Worm (Caenorhabditis elegans): ENCODE data around the gene str-155.

Gene str-155

DNA sequence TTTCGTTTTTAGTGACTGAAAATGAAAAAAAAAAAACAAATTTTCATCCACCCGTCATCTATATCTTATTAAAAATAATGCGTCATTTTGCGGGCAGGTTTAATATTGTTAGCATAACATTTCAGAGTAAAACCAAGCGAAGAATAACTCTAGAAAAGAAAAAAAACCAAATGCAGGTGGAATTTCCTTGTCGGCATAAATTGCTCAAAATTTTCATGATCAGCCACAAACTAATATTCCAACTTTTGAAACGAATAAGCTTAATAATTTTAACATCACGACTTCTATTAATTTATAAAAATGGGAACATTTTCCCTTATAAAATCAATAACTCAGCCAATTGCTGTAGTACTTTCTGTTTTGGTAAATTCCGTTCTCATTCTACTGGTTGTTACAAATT is at the start of gene str-155:
Gene str-155, plus strand, starts transcription at position 301 of the 400 bp plus-strand sequence.
- TF ChIP-seq F13H6.1 (tag; optimal IDR thresholded peaks at IDR 0.05) (no peak), gmeb-1 (tag; optimal IDR thresholded peaks at IDR 0.05) (no peak), nhr-6 (tag; optimal IDR thresholded peaks at IDR 0.05) (no peak), egl-27 (tag; optimal IDR thresholded peaks at IDR 0.05) (no peak), fos-1 (tag; optimal IDR thresholded peaks at IDR 0.05) (no peak), ztf-11 (tag; optimal IDR thresholded peaks at IDR 0.05) (no peak), unc-39 (tag; optimal IDR thresholded peaks at IDR 0.05) (no peak), C34F6.9 (tag; optimal IDR thresholded peaks at IDR 0.05) (no peak), lsy-2 (tag; optimal IDR thresholded peaks at IDR 0.05) (no peak), ceh-16 (tag; optimal IDR thresholded peaks at IDR 0.05) (no peak), nhr-25 (tag; optimal IDR thresholded peaks at IDR 0.05) (no peak), lin-39 (tag; optimal IDR thresholded peaks at IDR 0.05) (no peak)

DNA sequence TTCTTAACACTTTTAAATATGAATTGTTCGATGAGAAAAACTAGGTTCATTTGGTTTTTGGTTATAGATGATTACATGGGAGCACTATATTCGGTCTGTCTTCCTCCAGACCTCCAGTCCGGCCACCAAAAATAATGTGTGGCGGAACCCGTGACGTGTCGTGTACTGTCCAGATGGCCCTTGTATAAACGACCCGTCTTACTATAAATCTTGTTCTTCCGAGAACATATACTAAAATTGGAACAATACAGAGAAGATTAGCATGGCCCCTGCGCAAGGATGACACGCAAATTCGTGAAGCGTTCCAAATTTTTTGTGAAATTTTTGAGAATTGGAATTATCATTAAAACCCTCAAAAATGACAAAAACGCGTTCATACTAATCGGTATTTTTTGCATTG is 49.2 kb upstream of the str-155 start:
- TF ChIP-seq nhr-77 (tag; optimal IDR thresholded peaks at IDR 0.05): no peak
- no peak for TF ChIP-seq lin-39 (tag; optimal IDR thresholded peaks at IDR 0.05)
- TF ChIP-seq nhr-11 (tag; optimal IDR thresholded peaks at IDR 0.05): no peak
- TF ChIP-seq nhr-12 (tag; optimal IDR thresholded peaks at IDR 0.05): no peak
- TF ChIP-seq unc-62 (GFP tag; optimal IDR thresholded peaks at IDR 0.05): no peak
- no peak for TF ChIP-seq mdl-1 (tag; optimal IDR thresholded peaks at IDR 0.05)
- TF ChIP-seq ama-1 (optimal IDR thresholded peaks at IDR 0.05): no peak
- TF ChIP-seq peb-1 (tag; optimal IDR thresholded peaks at IDR 0.05): no peak
- no peak for TF ChIP-seq Y55F3AM.14 (GFP tag; optimal IDR thresholded peaks at IDR 0.05)
- TF ChIP-seq sma-3 (GFP tag; optimal IDR thresholded peaks at IDR 0.05): no peak
- no peak for TF ChIP-seq R02D3.7 (tag; optimal IDR thresholded peaks at IDR 0.05)
- no peak for TF ChIP-seq nhr-6 (tag; optimal IDR thresholded peaks at IDR 0.05)
- TF ChIP-seq lin-13 (GFP tag; optimal IDR thresholded peaks at IDR 0.05): no peak
- no peak for TF ChIP-seq lin-11 (tag; optimal IDR thresholded peaks at IDR 0.05)
- TF ChIP-seq unc-55 (GFP tag; optimal IDR thresholded peaks at IDR 0.05): no peak
- no peak for TF ChIP-seq ztf-1 (GFP tag; conservative IDR thresholded peaks at IDR 0.05)
- TF ChIP-seq fos-1 (tag; optimal IDR thresholded peaks at IDR 0.05): no peak
- TF ChIP-seq aly-2 (tag; optimal IDR thresholded peaks at IDR 0.05): no peak

DNA sequence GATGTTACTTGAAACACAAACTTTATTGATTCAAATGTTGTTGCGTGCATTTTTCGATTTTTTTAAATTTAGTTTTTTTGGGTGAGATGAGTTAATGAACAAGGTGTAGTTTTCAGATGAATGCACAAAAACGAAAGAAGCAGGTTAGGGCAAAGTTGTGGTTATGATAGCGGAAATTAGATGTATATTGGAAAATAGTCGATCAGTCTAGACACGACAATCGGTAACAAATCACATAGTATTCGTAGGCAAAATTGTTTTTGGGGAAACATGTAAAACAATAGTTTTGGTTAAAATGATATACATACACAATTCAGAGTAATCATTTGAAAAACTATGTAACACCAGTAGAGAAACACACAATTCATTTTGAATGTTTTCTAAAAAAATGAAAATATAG is 48.2 kb upstream of the str-155 start, which contains the start of gene str-172:
Gene str-172, minus strand, starts transcription at position 101 of the 400 bp plus-strand sequence.
- TF ChIP-seq nhr-6 (tag; optimal IDR thresholded peaks at IDR 0.05) (no peak), mab-5 (tag; optimal IDR thresholded peaks at IDR 0.05) (no peak), nhr-25 (tag; optimal IDR thresholded peaks at IDR 0.05) (no peak), aly-2 (tag; optimal IDR thresholded peaks at IDR 0.05) (no peak), ztf-4 (tag; optimal IDR thresholded peaks at IDR 0.05) (no peak), gmeb-1 (tag; optimal IDR thresholded peaks at IDR 0.05) (no peak), lin-13 (GFP tag; optimal IDR thresholded peaks at IDR 0.05) (no peak), ama-1 (optimal IDR thresholded peaks at IDR 0.05) (no peak), R02D3.7 (tag; optimal IDR thresholded peaks at IDR 0.05) (no peak), nhr-10 (tag; optimal IDR thresholded peaks at IDR 0.05) (no peak), zag-1 (tag; optimal IDR thresholded peaks at IDR 0.05) (no peak), nhr-12 (tag; optimal IDR thresholded peaks at IDR 0.05) (no peak)

DNA sequence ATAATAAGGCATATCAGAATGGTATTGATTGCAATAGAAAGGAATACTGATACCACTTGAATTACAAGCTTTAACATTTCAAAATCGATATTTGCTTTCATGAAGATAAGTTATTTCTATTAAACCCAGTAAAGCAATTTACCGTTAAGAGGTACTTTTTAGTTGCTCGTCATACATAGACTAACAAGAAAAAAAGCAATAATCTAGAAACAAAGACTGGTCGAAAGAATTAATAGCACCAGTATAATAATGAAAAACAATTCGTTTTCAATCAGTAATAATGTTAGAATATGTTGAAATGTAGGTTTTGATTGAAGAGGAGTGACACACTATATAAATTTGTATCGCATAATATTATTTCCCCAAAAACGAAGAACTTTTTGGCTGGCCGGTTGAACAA is 45.2 kb upstream of the str-155 start, which contains the start of gene str-175:
Gene str-175, minus strand, starts transcription at position 101 of the 400 bp plus-strand sequence.
- TF ChIP-seq unc-62 (GFP tag; optimal IDR thresholded peaks at IDR 0.05): no peak
- no peak for TF ChIP-seq lsy-2 (tag; optimal IDR thresholded peaks at IDR 0.05)
- no peak for TF ChIP-seq blmp-1 (tag; optimal IDR thresholded peaks at IDR 0.05; ENCODE audit: insufficient read depth)
- TF ChIP-seq nhr-6 (tag; optimal IDR thresholded peaks at IDR 0.05): no peak
- TF ChIP-seq zag-1 (tag; optimal IDR thresholded peaks at IDR 0.05): no peak
- no peak for TF ChIP-seq unc-39 (tag; optimal IDR thresholded peaks at IDR 0.05)

DNA sequence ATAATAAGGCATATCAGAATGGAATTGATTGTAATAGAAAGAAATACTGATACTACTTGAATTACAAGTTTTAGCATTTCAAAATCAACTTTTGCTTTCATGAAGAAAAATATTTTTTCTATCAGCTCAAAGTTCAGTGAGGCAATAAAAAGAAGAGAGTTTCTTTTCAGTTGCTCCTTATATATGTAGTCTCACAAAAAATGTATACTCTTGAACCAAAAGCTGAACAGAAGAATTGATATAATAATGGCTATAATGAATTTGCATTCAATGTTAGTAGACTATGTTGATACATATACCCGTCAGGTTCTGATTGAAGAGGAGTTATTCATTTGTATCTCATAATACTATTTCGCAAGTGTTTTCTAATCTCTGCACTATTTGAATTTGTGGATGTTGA is 41.2 kb upstream of the str-155 start, which contains the start of gene str-174:
Gene str-174, minus strand, starts transcription at position 101 of the 400 bp plus-strand sequence.
- TF ChIP-seq mdl-1 (tag; optimal IDR thresholded peaks at IDR 0.05) (no peak), fos-1 (tag; optimal IDR thresholded peaks at IDR 0.05) (no peak), ztf-4 (tag; optimal IDR thresholded peaks at IDR 0.05) (no peak), C34F6.9 (tag; optimal IDR thresholded peaks at IDR 0.05) (no peak), snpc-4 (tag; optimal IDR thresholded peaks at IDR 0.05) (no peak), ztf-11 (tag; optimal IDR thresholded peaks at IDR 0.05) (no peak), ZK546.5 (tag; optimal IDR thresholded peaks at IDR 0.05) (no peak), sem-4 (tag; optimal IDR thresholded peaks at IDR 0.05) (no peak), nhr-10 (tag; optimal IDR thresholded peaks at IDR 0.05) (no peak), nhr-6 (tag; optimal IDR thresholded peaks at IDR 0.05) (no peak), F13H6.1 (tag; optimal IDR thresholded peaks at IDR 0.05) (no peak), dmd-4 (tag; optimal IDR thresholded peaks at IDR 0.05) (no peak), R02D3.7 (tag; optimal IDR thresholded peaks at IDR 0.05) (no peak), ama-1 (optimal IDR thresholded peaks at IDR 0.05) (no peak), nhr-77 (tag; optimal IDR thresholded peaks at IDR 0.05) (no peak), mbf-1 (tag; optimal IDR thresholded peaks at IDR 0.05) (no peak), lin-11 (tag; optimal IDR thresholded peaks at IDR 0.05) (no peak)

All from whole organism, L2 larva.